2 fruit fly cellular contexts compared by ENCODE assay signal in genomic region chrX:17111958-17112953, dm6.
TF ChIP-seq lines count a peak whose summit lies in the region.

No protein-coding gene starts in this region.

TF ChIP-seq in whole organism, embryonic, 481 proteins besides CTCF, POLR2A, EP300 and RAD21 (continued from another document and continues in another):
- TF ChIP-seq tna (GFP tag; IDR thresholded peaks at IDR 0.05; lab: Robert Waterston, UW; ENCODE audit: partially characterized antibody) (no peak), NK7.1 (GFP tag; optimal IDR thresholded peaks at IDR 0.05; lab: Kevin White, UChicago) (no peak), CG7963 (GFP tag; IDR thresholded peaks at IDR 0.05; lab: Robert Waterston, UW; ENCODE audit: partially characterized antibody) (no peak), CG15479 (GFP tag; optimal IDR thresholded peaks at IDR 0.05; lab: Kevin White, UChicago) (no peak), CG8089 (GFP tag; optimal IDR thresholded peaks at IDR 0.05; lab: Kevin White, UChicago) (no peak), Side (GFP tag; optimal IDR thresholded peaks at IDR 0.05; lab: Kevin White, UChicago) (no peak), Nf-YC (tag; optimal IDR thresholded peaks at IDR 0.05; lab: Kevin White, UChicago) (no peak), Sry-β (GFP tag; optimal IDR thresholded peaks at IDR 0.05; lab: Kevin White, UChicago) (no peak), Mad (GFP tag; optimal IDR thresholded peaks at IDR 0.05; lab: Kevin White, UChicago) (no peak), Ets65A (GFP tag; lab: Kevin White, UChicago) (no peak), CG10366 (GFP tag; IDR thresholded peaks at IDR 0.05; lab: Robert Waterston, UW) (no peak), dmrt11E (tag; optimal IDR thresholded peaks at IDR 0.05; lab: Kevin White, UChicago) (no peak), tio (GFP tag; optimal IDR thresholded peaks at IDR 0.05; lab: Kevin White, UChicago) (peak; percentile 16), tll (GFP tag; optimal IDR thresholded peaks at IDR 0.05; lab: Kevin White, UChicago) (no peak), Doc3 (GFP tag; IDR thresholded peaks at IDR 0.05; lab: Robert Waterston, UW; ENCODE audit: partially characterized antibody) (no peak), cg (GFP tag; optimal IDR thresholded peaks at IDR 0.05; lab: Kevin White, UChicago) (no peak), CG17328 (GFP tag; IDR thresholded peaks at IDR 0.05; lab: Robert Waterston, UW) (no peak), Bteb2 (GFP tag; optimal IDR thresholded peaks at IDR 0.05; lab: Kevin White, UChicago) (no peak), lola (GFP tag; optimal IDR thresholded peaks at IDR 0.05; lab: Kevin White, UChicago) (peak in 1 of 3 experiments; percentile 13), gfzf (GFP tag; optimal IDR thresholded peaks at IDR 0.05; lab: Kevin White, UChicago) (no peak), CG15601 (tag; optimal IDR thresholded peaks at IDR 0.05; lab: Kevin White, UChicago) (no peak), sens-2 (GFP tag; IDR thresholded peaks at IDR 0.05; lab: Robert Waterston, UW) (no peak), stwl (tag; optimal IDR thresholded peaks at IDR 0.05; lab: Kevin White, UChicago) (peak; percentile 0), p53 (GFP tag; optimal IDR thresholded peaks at IDR 0.05; lab: Kevin White, UChicago) (no peak), CG15073 (GFP tag; optimal IDR thresholded peaks at IDR 0.05; lab: Kevin White, UChicago) (no peak), lbe (GFP tag; optimal IDR thresholded peaks at IDR 0.05; lab: Kevin White, UChicago) (no peak), tx (GFP tag; optimal IDR thresholded peaks at IDR 0.05; lab: Kevin White, UChicago) (no peak), ap (GFP tag; IDR thresholded peaks at IDR 0.05; lab: Robert Waterston, UW) (no peak), Xbp1 (GFP tag; optimal IDR thresholded peaks at IDR 0.05; lab: Kevin White, UChicago) (no peak), MBD-R2 (GFP tag; IDR thresholded peaks at IDR 0.05; lab: Robert Waterston, UW) (no peak), CG14050 (GFP tag; IDR thresholded peaks at IDR 0.05; lab: Robert Waterston, UW) (no peak), CG8388 (GFP tag; optimal IDR thresholded peaks at IDR 0.05; lab: Kevin White, UChicago) (no peak), CG10147 (GFP tag; optimal IDR thresholded peaks at IDR 0.05; lab: Kevin White, UChicago) (no peak), Hey (tag; optimal IDR thresholded peaks at IDR 0.05; lab: Kevin White, UChicago) (no peak), CG16863 (GFP tag; optimal IDR thresholded peaks at IDR 0.05; lab: Kevin White, UChicago) (peak; percentile 3), Myb (GFP tag; optimal IDR thresholded peaks at IDR 0.05; lab: Kevin White, UChicago) (no peak), cwo (GFP tag; optimal IDR thresholded peaks at IDR 0.05; lab: Kevin White, UChicago) (no peak), Gug (GFP tag; IDR thresholded peaks at IDR 0.05; lab: Robert Waterston, UW) (no peak), CG1832 (GFP tag; optimal IDR thresholded peaks at IDR 0.05; lab: Kevin White, UChicago) (no peak), fd64A (GFP tag; optimal IDR thresholded peaks at IDR 0.05; lab: Kevin White, UChicago) (no peak), Scr (GFP tag; IDR thresholded peaks at IDR 0.05; lab: Robert Waterston, UW; ENCODE audit: partially characterized antibody) (no peak), ssp (GFP tag; IDR thresholded peaks at IDR 0.05; lab: Robert Waterston, UW) (no peak), trh (GFP tag; optimal IDR thresholded peaks at IDR 0.05; lab: Kevin White, UChicago) (no peak), odd (GFP tag; optimal IDR thresholded peaks at IDR 0.05; lab: Kevin White, UChicago) (no peak), CG14441 (GFP tag; IDR thresholded peaks at IDR 0.05; lab: Robert Waterston, UW) (no peak), repo (GFP tag; optimal IDR thresholded peaks at IDR 0.05; lab: Kevin White, UChicago) (no peak), ase (GFP tag; IDR thresholded peaks at IDR 0.05; lab: Robert Waterston, UW) (no peak), dan (GFP tag; IDR thresholded peaks at IDR 0.05; lab: Robert Waterston, UW) (no peak), CG2199 (GFP tag; IDR thresholded peaks at IDR 0.05; lab: Robert Waterston, UW) (0 out of 3 replicates have a peak, but pooled peaks have one; percentile 42), pfk (GFP tag; optimal IDR thresholded peaks at IDR 0.05; lab: Kevin White, UChicago) (no peak), sna (GFP tag; IDR thresholded peaks at IDR 0.05; lab: Robert Waterston, UW; ENCODE audit: partially characterized antibody) (no peak), zf30C (GFP tag; optimal IDR thresholded peaks at IDR 0.05; lab: Kevin White, UChicago) (no peak), al (GFP tag; IDR thresholded peaks at IDR 0.05; lab: Robert Waterston, UW) (no peak), CG9437 (GFP tag; optimal IDR thresholded peaks at IDR 0.05; lab: Kevin White, UChicago) (peak; percentile 16), row (GFP tag; IDR thresholded peaks at IDR 0.05; lab: Robert Waterston, UW) (0 out of 3 replicates have a peak, but pooled peaks have one; percentile 12), knrl (GFP tag; IDR thresholded peaks at IDR 0.05; lab: Robert Waterston, UW; ENCODE audit: partially characterized antibody) (no peak), CG7271 (tag; optimal IDR thresholded peaks at IDR 0.05; lab: Kevin White, UChicago) (no peak), Sin3A (optimal IDR thresholded peaks at IDR 0.05; lab: Kevin White, UChicago) (no peak), Stat92E (GFP tag; optimal IDR thresholded peaks at IDR 0.05; lab: Kevin White, UChicago) (no peak), bigmax (GFP tag; optimal IDR thresholded peaks at IDR 0.05; lab: Kevin White, UChicago) (no peak), dm (GFP tag; optimal IDR thresholded peaks at IDR 0.05; lab: Kevin White, UChicago) (no peak), CG8944 (GFP tag; optimal IDR thresholded peaks at IDR 0.05; lab: Kevin White, UChicago) (no peak), Sox102F (GFP tag; optimal IDR thresholded peaks at IDR 0.05; lab: Kevin White, UChicago) (peak; percentile 25), Dp (GFP tag; optimal IDR thresholded peaks at IDR 0.05; lab: Kevin White, UChicago) (no peak), CG3838 (GFP tag; optimal IDR thresholded peaks at IDR 0.05; lab: Kevin White, UChicago) (no peak), CG7556 (GFP tag; optimal IDR thresholded peaks at IDR 0.05; lab: Kevin White, UChicago) (peak; percentile 13), CG4820 (GFP tag; optimal IDR thresholded peaks at IDR 0.05; lab: Kevin White, UChicago) (peak; percentile 23), bab2 (GFP tag; optimal IDR thresholded peaks at IDR 0.05; lab: Kevin White, UChicago) (no peak), disco-r (GFP tag; optimal IDR thresholded peaks at IDR 0.05; lab: Kevin White, UChicago) (no peak)

TF ChIP-seq in whole organism, prepupa, 60 proteins besides CTCF, POLR2A, EP300 and RAD21 (continued from another document):
- TF ChIP-seq CG10631 (GFP tag; optimal IDR thresholded peaks at IDR 0.05; lab: Kevin White, UChicago) (peak; percentile 48), topi (GFP tag; optimal IDR thresholded peaks at IDR 0.05; lab: Kevin White, UChicago) (peak; percentile 43), Sox15 (GFP tag; optimal IDR thresholded peaks at IDR 0.05; lab: Kevin White, UChicago) (peak; percentile 16), CG10669 (GFP tag; optimal IDR thresholded peaks at IDR 0.05; lab: Kevin White, UChicago) (peak; percentile 21), vri (GFP tag; optimal IDR thresholded peaks at IDR 0.05; lab: Kevin White, UChicago) (no peak), dsx (GFP tag; optimal IDR thresholded peaks at IDR 0.05; lab: Kevin White, UChicago; ENCODE audit: poor library complexity, severe bottlenecking) (no peak), CG6163 (GFP tag; IDR thresholded peaks at IDR 0.05; lab: Robert Waterston, UW) (peak; percentile 37; the same call in 1 of the 3 replicates), lz (GFP tag; optimal IDR thresholded peaks at IDR 0.05; lab: Kevin White, UChicago) (no peak), CG11902 (GFP tag; optimal IDR thresholded peaks at IDR 0.05; lab: Kevin White, UChicago) (peak; percentile 19), cyc (GFP tag; optimal IDR thresholded peaks at IDR 0.05; lab: Kevin White, UChicago) (peak; percentile 30), CG7368 (GFP tag; optimal IDR thresholded peaks at IDR 0.05; lab: Kevin White, UChicago) (no peak), Hr39 (GFP tag; optimal IDR thresholded peaks at IDR 0.05; lab: Kevin White, UChicago) (peak; percentile 31), CG8319 (GFP tag; optimal IDR thresholded peaks at IDR 0.05; lab: Kevin White, UChicago) (no peak), CG16779 (tag; optimal IDR thresholded peaks at IDR 0.05; lab: Kevin White, UChicago) (no peak), OdsH (GFP tag; optimal IDR thresholded peaks at IDR 0.05; lab: Kevin White, UChicago) (peak; percentile 42), CG15336 (GFP tag; IDR thresholded peaks at IDR 0.05; lab: Robert Waterston, UW) (no peak; the same call in 1 of the 2 replicates), CG11762 (GFP tag; optimal IDR thresholded peaks at IDR 0.05; lab: Kevin White, UChicago; ENCODE audit: insufficient read depth) (no peak), Blimp-1 (GFP tag; optimal IDR thresholded peaks at IDR 0.05; lab: Kevin White, UChicago) (no peak), CG6854 (GFP tag; optimal IDR thresholded peaks at IDR 0.05; lab: Kevin White, UChicago) (no peak), Ets21C (GFP tag; optimal IDR thresholded peaks at IDR 0.05; lab: Kevin White, UChicago) (no peak), Ets96B (tag; optimal IDR thresholded peaks at IDR 0.05; lab: Kevin White, UChicago) (peak; percentile 30), ss (GFP tag; optimal IDR thresholded peaks at IDR 0.05; lab: Kevin White, UChicago) (peak in 1 of 2 experiments; percentile 15), Smox (GFP tag; optimal IDR thresholded peaks at IDR 0.05; lab: Kevin White, UChicago) (peak; percentile 37), CG6276 (GFP tag; optimal IDR thresholded peaks at IDR 0.05; lab: Kevin White, UChicago) (peak; percentile 33), net (GFP tag; optimal IDR thresholded peaks at IDR 0.05; lab: Kevin White, UChicago) (peak; percentile 40), CG1621 (tag; optimal IDR thresholded peaks at IDR 0.05; lab: Kevin White, UChicago) (no peak), fd59A (GFP tag; optimal IDR thresholded peaks at IDR 0.05; lab: Kevin White, UChicago) (peak; percentile 50), CG3919 (GFP tag; optimal IDR thresholded peaks at IDR 0.05; lab: Kevin White, UChicago) (peak; percentile 39), eg (GFP tag; IDR thresholded peaks at IDR 0.05; lab: Robert Waterston, UW) (0 out of 3 replicates have a peak, but pooled peaks have one; percentile 14)
